Fruit fly (Drosophila melanogaster) whole organism, prepupa: ENCODE results near the gene ND-18.

ENCODE experiments used
- Blimp-1 ChIP-seq: fragments of 200-800 bp; sonication (Bioruptor generic); optimal IDR thresholded peaks from 3 replicates; lab custom pipeline; 2017; ENCODE audit warnings: missing biosample characterization, missing genetic modification characterization, mild to moderate bottlenecking, moderate library complexity, missing genetic modification reagents
- CG11294 ChIP-seq: fragments of 200-800 bp; sonication (Bioruptor generic); IDR thresholded peaks from 2 replicates; pipeline ENCODE4 v1.3.6; 2022; ENCODE audit warnings: missing biosample characterization, missing genetic modification characterization
- CG11762 ChIP-seq: fragments of 200-800 bp; sonication (Bioruptor generic); optimal IDR thresholded peaks from 3 replicates; lab custom pipeline; 2016; ENCODE audit warnings: missing biosample characterization, missing genetic modification characterization; ENCODE audit not compliant: insufficient read depth
- CG15336 ChIP-seq: fragments of 200-800 bp; sonication (Bioruptor generic); IDR thresholded peaks from 2 replicates; pipeline ENCODE4 v1.3.6; 2022; ENCODE audit warnings: missing biosample characterization, missing genetic modification characterization
- CG1621 ChIP-seq: fragments of 200-800 bp; sonication (Bioruptor generic); optimal IDR thresholded peaks from 3 replicates; lab custom pipeline; 2018; ENCODE audit warnings: missing biosample characterization, mild to moderate bottlenecking, missing genetic modification characterization
- CG16779 ChIP-seq: fragments of 200-800 bp; sonication (Bioruptor generic); optimal IDR thresholded peaks from 3 replicates; lab custom pipeline; 2017; ENCODE audit warnings: missing biosample characterization, mild to moderate bottlenecking, missing genetic modification characterization
- CG3032 ChIP-seq: fragments of 200-800 bp; optimal IDR thresholded peaks from 2 replicates; lab custom pipeline; 2019; ENCODE audit warnings: missing biosample characterization, mild to moderate bottlenecking, missing genetic modification characterization, moderate library complexity
- CG31627 ChIP-seq: fragments of 200-800 bp; sonication (Bioruptor generic); optimal IDR thresholded peaks from 3 replicates; lab custom pipeline; 2016; ENCODE audit warnings: missing biosample characterization, missing genetic modification characterization
- CG3919 ChIP-seq: fragments of 200-800 bp; sonication (Bioruptor generic); optimal IDR thresholded peaks from 3 replicates; lab custom pipeline; 2016; ENCODE audit warnings: missing biosample characterization, missing genetic modification characterization
- CG4318 ChIP-seq: fragments of 200-800 bp; sonication (Bioruptor generic); optimal IDR thresholded peaks from 3 replicates; lab custom pipeline; 2017; ENCODE audit warnings: missing biosample characterization, mild to moderate bottlenecking, missing genetic modification characterization
- CG6276 ChIP-seq: fragments of 200-800 bp; sonication (Bioruptor generic); optimal IDR thresholded peaks from 2 replicates; lab custom pipeline; 2017; ENCODE audit warnings: missing biosample characterization, mild to moderate bottlenecking, missing genetic modification characterization
- CG6792 ChIP-seq: fragments of 200-800 bp; sonication (Bioruptor generic); optimal IDR thresholded peaks from 3 replicates; lab custom pipeline; 2016; ENCODE audit warnings: missing biosample characterization, missing genetic modification characterization
- CG6808 ChIP-seq: fragments of 200-800 bp; sonication (Bioruptor generic); optimal IDR thresholded peaks from 3 replicates; lab custom pipeline; 2017; ENCODE audit warnings: missing biosample characterization, missing genetic modification characterization, mild to moderate bottlenecking, moderate library complexity, missing genetic modification reagents
- CG8119 ChIP-seq: fragments of 200-800 bp; sonication (Bioruptor generic); IDR thresholded peaks from 3 replicates; pipeline ENCODE4 v1.3.6; 2022; ENCODE audit warnings: missing biosample characterization, missing genetic modification characterization
- CG8319 ChIP-seq: fragments of 200-800 bp; sonication (Bioruptor generic); optimal IDR thresholded peaks from 3 replicates; lab custom pipeline; 2016; ENCODE audit warnings: missing biosample characterization, missing genetic modification characterization
- Eip75B ChIP-seq: fragments of 200-800 bp; sonication (Bioruptor generic); optimal IDR thresholded peaks from 3 replicates; lab custom pipeline; 2016; ENCODE audit warnings: missing biosample characterization, missing genetic modification characterization
- Gug ChIP-seq: fragments of 200-800 bp; sonication (Bioruptor generic); IDR thresholded peaks from 2 replicates; pipeline ENCODE4 v1.3.6; 2022; ENCODE audit warnings: missing biosample characterization, missing genetic modification characterization
- Hr39 ChIP-seq: fragments of 200-800 bp; sonication (Bioruptor generic); optimal IDR thresholded peaks from 2 replicates; lab custom pipeline; 2016; ENCODE audit warnings: missing biosample characterization, missing genetic modification characterization
- Hr4 ChIP-seq: fragments of 200-800 bp; sonication (Bioruptor generic); optimal IDR thresholded peaks from 3 replicates; lab custom pipeline; 2016; ENCODE audit warnings: missing biosample characterization, missing genetic modification characterization
- Met ChIP-seq: fragments of 200-800 bp; sonication (Bioruptor generic); optimal IDR thresholded peaks from 3 replicates; lab custom pipeline; 2016; ENCODE audit warnings: missing biosample characterization, missing genetic modification characterization
- OdsH ChIP-seq: fragments of 200-800 bp; sonication (Bioruptor generic); optimal IDR thresholded peaks from 3 replicates; lab custom pipeline; 2016; ENCODE audit warnings: missing biosample characterization, missing genetic modification characterization
- Sox14 ChIP-seq: fragments of 200-800 bp; sonication (Bioruptor generic); optimal IDR thresholded peaks from 3 replicates; lab custom pipeline; 2016; ENCODE audit warnings: missing biosample characterization, missing genetic modification characterization
- Sox15 ChIP-seq: fragments of 200-800 bp; sonication (Bioruptor generic); optimal IDR thresholded peaks from 3 replicates; lab custom pipeline; 2016; ENCODE audit warnings: missing biosample characterization, missing genetic modification characterization
- achi ChIP-seq: fragments of 200-800 bp; sonication (Bioruptor generic); optimal IDR thresholded peaks from 3 replicates; lab custom pipeline; 2016; ENCODE audit warnings: missing biosample characterization, missing genetic modification characterization
- cyc ChIP-seq: fragments of 200-800 bp; sonication (Bioruptor generic); optimal IDR thresholded peaks from 3 replicates; lab custom pipeline; 2016; ENCODE audit warnings: missing biosample characterization, missing genetic modification characterization
- dac ChIP-seq: fragments of 200-800 bp; sonication (Bioruptor generic); optimal IDR thresholded peaks from 2 replicates; lab custom pipeline; 2017; ENCODE audit warnings: missing biosample characterization, mild to moderate bottlenecking, missing genetic modification characterization
- dsx ChIP-seq: fragments of 200-800 bp; optimal IDR thresholded peaks from 3 replicates; lab custom pipeline; 2019; ENCODE audit warnings: missing biosample characterization, mild to moderate bottlenecking, missing genetic modification characterization, moderate library complexity; ENCODE audit not compliant: poor library complexity, severe bottlenecking
- fd59A ChIP-seq: fragments of 200-800 bp; sonication (Bioruptor generic); optimal IDR thresholded peaks from 2 replicates; lab custom pipeline; 2017; ENCODE audit warnings: missing biosample characterization, mild to moderate bottlenecking, missing genetic modification characterization, missing genetic modification reagents
- fd85E ChIP-seq: fragments of 200-800 bp; sonication (Bioruptor generic); optimal IDR thresholded peaks from 3 replicates; lab custom pipeline; 2016; ENCODE audit warnings: missing biosample characterization, missing genetic modification characterization
- fkh ChIP-seq: fragments of 200-800 bp; sonication (Bioruptor generic); optimal IDR thresholded peaks from 3 replicates; lab custom pipeline; 2017; ENCODE audit warnings: missing biosample characterization, mild to moderate bottlenecking, missing genetic modification characterization, moderate library complexity
- lz ChIP-seq: fragments of 200-800 bp; sonication (Bioruptor generic); optimal IDR thresholded peaks from 3 replicates; lab custom pipeline; 2016; ENCODE audit warnings: missing biosample characterization, missing genetic modification characterization
- pdm3 ChIP-seq: fragments of 200-800 bp; sonication (Bioruptor generic); optimal IDR thresholded peaks from 3 replicates; lab custom pipeline; 2016; ENCODE audit warnings: missing biosample characterization, missing genetic modification characterization
- salr ChIP-seq, 2 experiments: fragments of 200-800 bp; sonication (Bioruptor generic); optimal IDR thresholded peaks; 3 replicates each; lab custom pipeline; 2016 to 2018; ENCODE audit warnings: missing biosample characterization in 2 of 2, missing genetic modification characterization in 2 of 2, mild to moderate bottlenecking in 1 of 2
- ss ChIP-seq, 2 experiments: fragments of 200-800 bp; sonication (Bioruptor generic); optimal IDR thresholded peaks; 2 replicates in 1 of 2; 3 replicates in 1 of 2; lab custom pipeline; 2017 to 2018; ENCODE audit warnings: mild to moderate bottlenecking in 2 of 2, missing biosample characterization in 2 of 2, missing genetic modification characterization in 2 of 2, moderate library complexity in 1 of 2
- svp ChIP-seq: fragments of 200-800 bp; sonication (Bioruptor generic); peaks from one replicate; lab custom pipeline; 2016; ENCODE audit warnings: missing biosample characterization, missing genetic modification characterization
- vri ChIP-seq: fragments of 200-800 bp; sonication (Bioruptor generic); optimal IDR thresholded peaks from 3 replicates; lab custom pipeline; 2016; ENCODE audit warnings: missing biosample characterization, mild to moderate bottlenecking, missing genetic modification characterization

Gene ND-18

dm6 chrX:19505334-19506185 lies 13.3 kb downstream of the ND-18 start (continued):
- TF ChIP-seq Met (GFP tag; lab: Kevin White, UChicago) = no peak

DNA sequence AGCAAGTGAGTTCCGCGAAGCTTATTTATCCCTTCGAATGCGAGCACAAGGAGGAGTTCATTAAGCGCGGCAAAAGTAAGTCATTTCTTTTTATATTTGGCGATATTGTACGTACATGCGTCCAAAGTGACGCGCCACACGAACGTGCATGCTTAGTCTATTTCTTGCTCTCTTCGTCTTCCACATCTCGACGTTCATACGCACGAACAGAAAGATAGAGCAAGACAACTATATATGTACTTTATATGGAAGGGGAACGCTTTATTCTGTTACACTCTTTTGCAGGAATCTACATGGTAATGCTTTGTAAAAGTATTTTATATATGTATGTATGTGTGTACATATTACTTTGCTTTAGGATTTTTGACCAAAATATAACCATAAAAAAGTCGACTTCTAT lies 18.0 kb downstream of the ND-18 start:
- no peak for TF ChIP-seq CG11294 (GFP tag; lab: Robert Waterston, UW)
- TF ChIP-seq svp = no peak
- TF ChIP-seq Hr4 = no peak
- TF ChIP-seq CG6276 (GFP tag; lab: Kevin White, UChicago) = no peak
- no peak for TF ChIP-seq Eip75B (GFP tag; lab: Kevin White, UChicago)
- no peak for TF ChIP-seq achi
- TF ChIP-seq, all 60 proteins: peak for 0

DNA sequence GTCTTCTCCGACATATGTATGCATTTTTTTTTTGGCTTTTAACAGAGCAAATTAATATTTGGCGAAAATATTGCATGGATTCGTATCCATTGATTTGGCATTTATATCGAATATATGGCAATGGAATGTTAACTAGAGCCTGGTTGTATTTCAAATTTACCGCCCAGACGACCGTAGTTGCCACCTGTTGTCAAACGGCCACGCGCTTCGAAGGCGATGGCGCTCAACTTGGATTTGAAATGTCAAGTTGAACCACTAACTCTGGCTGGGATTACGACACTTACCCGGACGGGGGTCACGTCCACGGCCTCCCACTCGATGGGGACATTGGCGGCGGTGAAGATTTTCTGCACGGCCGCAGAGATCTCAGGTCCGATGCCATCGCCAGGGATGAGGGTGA lies 28.2 kb downstream of the ND-18 start:
- TF ChIP-seq fd59A (GFP tag; lab: Kevin White, UChicago) (no peak), fkh (GFP tag; lab: Kevin White, UChicago) (no peak), dsx (GFP tag; lab: Kevin White, UChicago) (no peak), svp (no peak), salr (GFP tag; optimal IDR thresholded peaks at IDR 0.05; lab: Kevin White, UChicago) (no peak)

DNA sequence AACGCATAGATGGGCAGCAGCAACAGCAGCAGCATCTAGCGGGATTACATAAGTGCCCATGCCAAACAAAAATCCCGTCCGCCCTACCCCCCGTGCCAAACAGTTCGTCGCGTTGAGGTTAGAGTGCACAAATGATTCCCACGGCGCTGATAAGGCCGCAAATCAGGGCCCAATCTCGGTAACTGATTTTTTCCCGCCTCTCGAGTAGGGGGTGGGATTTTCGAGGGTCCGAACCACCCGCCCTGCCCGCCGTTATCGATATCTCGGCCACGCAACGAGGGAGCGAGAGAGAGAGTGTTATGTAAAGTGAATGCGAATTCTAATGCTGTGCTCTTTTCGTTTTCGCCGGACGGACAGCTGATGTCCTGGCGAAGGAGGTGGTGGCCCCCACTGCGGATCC lies 28.7 kb downstream of the ND-18 start:
- TF ChIP-seq salr (GFP tag; optimal IDR thresholded peaks at IDR 0.05; lab: Kevin White, UChicago) = no peak
- peak; percentile 67 for TF ChIP-seq vri (GFP tag; lab: Kevin White, UChicago)
- TF ChIP-seq OdsH (GFP tag; lab: Kevin White, UChicago) = no peak
- TF ChIP-seq pdm3 (GFP tag; lab: Kevin White, UChicago) = no peak
- TF ChIP-seq svp = peak; percentile 74

dm6 chrX:19521753-19522383 lies 29.6 kb downstream of the ND-18 start, which contains the start of the genes Idh3a and CoRest:
Idh3a (minus strand) TSS chrX:19521810.
CoRest (plus strand) TSS chrX:19521929.
- TF ChIP-seq svp (peak; percentile 83), CG4318 (GFP tag; lab: Kevin White, UChicago) (no peak), lz (GFP tag; lab: Kevin White, UChicago) (peak; percentile 13), cyc (no peak), Sox15 (GFP tag; lab: Kevin White, UChicago) (peak; percentile 4), CG31627 (peak; percentile 32), Gug (GFP tag; lab: Robert Waterston, UW) (no peak), Blimp-1 (GFP tag; lab: Kevin White, UChicago) (no peak)

DNA sequence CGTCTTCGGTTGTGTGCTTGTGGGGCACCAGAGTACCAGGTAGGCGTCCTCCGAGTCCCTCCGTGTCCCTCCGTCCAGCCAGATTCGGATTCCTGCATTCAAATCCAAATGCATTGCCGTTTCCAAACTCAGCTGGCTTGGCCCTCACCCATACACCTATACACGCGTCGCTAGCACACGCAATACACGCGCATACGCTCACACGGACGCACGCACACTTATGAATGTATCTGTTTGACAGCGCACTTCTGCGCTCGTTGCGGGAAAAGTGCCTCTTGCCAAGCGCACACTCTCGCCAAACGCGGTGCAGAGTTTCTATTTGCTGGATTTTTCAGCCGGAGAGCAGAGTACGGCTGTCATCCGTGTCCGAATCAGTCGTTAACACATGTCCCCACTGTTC lies 30.4 kb downstream of the ND-18 start:
- TF ChIP-seq ss (GFP tag; optimal IDR thresholded peaks at IDR 0.05; lab: Kevin White, UChicago) = no peak
- TF ChIP-seq CG1621 (tag; lab: Kevin White, UChicago) = peak; percentile 67
- TF ChIP-seq Sox14 (GFP tag; lab: Kevin White, UChicago) = peak; percentile 9

DNA sequence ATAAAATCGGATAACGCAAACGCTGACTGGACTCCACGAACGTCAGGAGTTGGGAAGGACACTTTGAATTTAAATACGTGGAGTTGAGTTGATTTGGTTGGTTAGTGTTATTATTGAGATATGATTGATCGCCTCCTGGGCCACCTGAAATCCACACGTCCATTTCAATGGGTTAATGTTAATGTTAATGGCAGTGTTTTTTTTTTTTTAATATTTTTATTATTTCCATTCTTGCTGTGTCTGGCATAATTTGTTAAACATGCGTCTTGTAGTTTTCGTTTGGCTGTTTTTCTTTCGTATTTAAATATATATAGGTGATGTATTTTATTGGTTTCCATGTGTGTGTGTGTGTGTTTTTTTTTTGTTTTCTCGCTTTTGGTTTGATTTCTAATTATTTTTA lies 39.4 kb downstream of the ND-18 start, which contains the start of gene CG12231:
Gene CG12231, minus strand, starts transcription at position 101 of the 400 bp plus-strand sequence.
- TF ChIP-seq Met (GFP tag; lab: Kevin White, UChicago) (no peak), achi (no peak), CG3032 (tag; lab: Kevin White, UChicago) (no peak), Hr39 (GFP tag; lab: Kevin White, UChicago) (no peak), CG16779 (tag; lab: Kevin White, UChicago) (no peak), CG6808 (GFP tag; lab: Kevin White, UChicago) (no peak), dac (no peak), svp (no peak), Gug (GFP tag; lab: Robert Waterston, UW) (no peak), CG15336 (no peak), salr (GFP tag; optimal IDR thresholded peaks at IDR 0.05; lab: Kevin White, UChicago) (no peak), vri (GFP tag; lab: Kevin White, UChicago) (no peak), CG6792 (GFP tag; lab: Kevin White, UChicago) (no peak), CG11762 (GFP tag; lab: Kevin White, UChicago) (no peak), fd85E (GFP tag; lab: Kevin White, UChicago) (no peak), CG8119 (GFP tag; lab: Robert Waterston, UW) (no peak), CG8319 (GFP tag; lab: Kevin White, UChicago) (no peak), Eip75B (GFP tag; lab: Kevin White, UChicago) (no peak), CG3919 (GFP tag; lab: Kevin White, UChicago) (no peak)
